Worm (Caenorhabditis elegans) whole organism, late embryonic: ENCODE results near the gene M163.8.

Experiments used
- eyg-1 ChIP-seq: sonication (generic microtip); optimal IDR thresholded peaks from 2 replicates; lab custom pipeline; 2016; ENCODE audit warnings: missing genotype, missing genetic modification characterization, missing compliant biosample characterization
- fkh-10 ChIP-seq: fragments of 150-350 bp; optimal IDR thresholded peaks from 2 replicates; lab custom pipeline; 2014; ENCODE audit warnings: missing biosample characterization, missing genetic modification reagents, missing genetic modification characterization
- hlh-30 ChIP-seq: sonication (generic microtip); optimal IDR thresholded peaks from 2 replicates; lab custom pipeline; 2017; ENCODE audit warnings: antibody characterized with exemption, missing genetic modification characterization, missing compliant biosample characterization; ENCODE audit not compliant: insufficient read depth
- lin-11 ChIP-seq: fragments of 200-800 bp; sonication (Bioruptor generic); optimal IDR thresholded peaks from 2 replicates; lab custom pipeline; 2018; ENCODE audit warnings: mild to moderate bottlenecking, missing genetic modification characterization, missing compliant biosample characterization

- TF ChIP-seq hlh-30 (tag; lab: Kevin White, UChicago) (no peak), lin-11 (tag; lab: Kevin White, UChicago) (no peak), fkh-10 (GFP tag; lab: Kevin White, UChicago) (no peak), eyg-1 (tag; lab: Kevin White, UChicago) (no peak)
Measured at ce11 chrX:14447498-14447897, 37.4 kb upstream of the M163.8 start.
